Worm (Caenorhabditis elegans) whole organism, L4/young adult: ENCODE data around the gene Y81B9A.3.

Experiments
- W03F9.2 ChIP-seq: fragments of 150-350 bp; optimal IDR thresholded peaks from 2 replicates; lab custom pipeline; 2014; ENCODE audit warnings: missing biosample characterization, missing genetic modification characterization
- dao-5 ChIP-seq: sonication (generic microtip); optimal IDR thresholded peaks from 2 replicates; lab custom pipeline; 2016; ENCODE audit warnings: missing genotype, missing genetic modification characterization, moderate library complexity, missing compliant biosample characterization
- him-1 ChIP-seq: sonication (generic microtip); optimal IDR thresholded peaks from 2 replicates; lab custom pipeline; 2016; ENCODE audit warnings: missing genotype, missing genetic modification reagents, missing genetic modification characterization, missing compliant biosample characterization

DNA sequence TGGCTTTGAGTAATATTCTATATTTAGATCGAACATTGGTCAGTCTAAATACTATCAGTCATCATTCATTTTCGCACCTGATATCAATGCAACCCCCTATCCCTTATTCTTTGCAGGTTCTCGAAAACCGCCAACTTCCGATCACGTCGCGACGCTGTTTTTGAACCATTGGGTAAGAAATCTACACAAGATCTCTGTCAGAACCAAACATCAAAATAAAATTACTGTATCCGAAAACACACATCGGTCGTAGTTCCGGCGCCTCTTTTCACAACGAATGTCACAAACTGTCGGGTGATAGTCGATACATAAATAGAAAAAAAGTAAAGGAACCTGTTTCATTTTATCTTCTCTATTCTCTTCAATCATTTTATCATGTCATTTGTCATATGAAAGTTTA lies 35.3 kb upstream of the Y81B9A.3 start:
- TF ChIP-seq him-1 (tag; lab: Kevin White, UChicago) (no peak), dao-5 (tag; lab: Kevin White, UChicago) (no peak), W03F9.2 (tag; lab: Kevin White, UChicago) (no peak)
